Fruit fly (Drosophila melanogaster): ENCODE results near the gene GCC88.
A peak's percentile ranks its signal among the peaks of the same experiment; 100 is the strongest.

Gene GCC88

dm6 chr3R:11214449-11214950 is 15.9 kb downstream of the GCC88 start, which contains the start of gene ZnT86D:
ZnT86D (minus strand) TSS chr3R:11214539.
- TF ChIP-seq Mnt (GFP tag; optimal IDR thresholded peaks at IDR 0.05) = peak; percentile 83
- peak; percentile 75 for TF ChIP-seq bab1 (GFP tag; optimal IDR thresholded peaks at IDR 0.05)
- TF ChIP-seq CG1620 (GFP tag; optimal IDR thresholded peaks at IDR 0.05) = peak; percentile 68
- TF ChIP-seq ovo (GFP tag; optimal IDR thresholded peaks at IDR 0.05) = peak; percentile 27
- TF ChIP-seq CG7101 (tag; optimal IDR thresholded peaks at IDR 0.05) = peak; percentile 86
- no peak for TF ChIP-seq kay (GFP tag; ENCODE audit: borderline replicate concordance)
- TF ChIP-seq CG11617 (GFP tag; optimal IDR thresholded peaks at IDR 0.05) = peak; percentile 82
- TF ChIP-seq cic (GFP tag; optimal IDR thresholded peaks at IDR 0.05) = peak; percentile 68
- peak; percentile 70 for TF ChIP-seq pad (GFP tag; optimal IDR thresholded peaks at IDR 0.05)
- TF ChIP-seq Hr96 (GFP tag; optimal IDR thresholded peaks at IDR 0.05) = peak; percentile 74
- peak; percentile 86 for TF ChIP-seq CG33017 (tag; optimal IDR thresholded peaks at IDR 0.05)
- peak; percentile 54 for TF ChIP-seq tj (GFP tag; optimal IDR thresholded peaks at IDR 0.05)
- TF ChIP-seq cnc (optimal IDR thresholded peaks at IDR 0.05) = no peak
- peak; percentile 47 for TF ChIP-seq Clk (GFP tag; optimal IDR thresholded peaks at IDR 0.05)
- TF ChIP-seq Crg-1 (GFP tag; optimal IDR thresholded peaks at IDR 0.05) = peak; percentile 34
- peak; percentile 80 for TF ChIP-seq CG5204 (GFP tag; optimal IDR thresholded peaks at IDR 0.05)
- TF ChIP-seq CG14711 (tag; optimal IDR thresholded peaks at IDR 0.05) = peak; percentile 75
- peak; percentile 72 for TF ChIP-seq CG7045 (GFP tag; optimal IDR thresholded peaks at IDR 0.05)
- TF ChIP-seq CG12768 (GFP tag; optimal IDR thresholded peaks at IDR 0.05) = peak; percentile 78
- TF ChIP-seq toe (GFP tag; optimal IDR thresholded peaks at IDR 0.05) = peak; percentile 70

- TF ChIP-seq Crg-1 (GFP tag; optimal IDR thresholded peaks at IDR 0.05) = peak; percentile 40
- peak; percentile 62 for TF ChIP-seq CG14711 (tag; optimal IDR thresholded peaks at IDR 0.05)
- peak; percentile 68 for TF ChIP-seq CG7101 (tag; optimal IDR thresholded peaks at IDR 0.05)
- peak; percentile 69 for TF ChIP-seq CG11617 (GFP tag; optimal IDR thresholded peaks at IDR 0.05)
- TF ChIP-seq pad (GFP tag; optimal IDR thresholded peaks at IDR 0.05) = peak; percentile 58
- peak; percentile 95 for TF ChIP-seq Mnt (GFP tag; optimal IDR thresholded peaks at IDR 0.05)
- peak; percentile 75 for TF ChIP-seq tj (GFP tag; optimal IDR thresholded peaks at IDR 0.05)
- TF ChIP-seq CG7045 (GFP tag; optimal IDR thresholded peaks at IDR 0.05) = peak; percentile 44
- no peak for TF ChIP-seq cnc (optimal IDR thresholded peaks at IDR 0.05)
- TF ChIP-seq kay (GFP tag; ENCODE audit: borderline replicate concordance) = no peak
- peak; percentile 67 for TF ChIP-seq Hr96 (GFP tag; optimal IDR thresholded peaks at IDR 0.05)
- TF ChIP-seq bab1 (GFP tag; optimal IDR thresholded peaks at IDR 0.05) = peak; percentile 55
- TF ChIP-seq CG12768 (GFP tag; optimal IDR thresholded peaks at IDR 0.05) = peak; percentile 68
- peak; percentile 61 for TF ChIP-seq cic (GFP tag; optimal IDR thresholded peaks at IDR 0.05)
- peak; percentile 49 for TF ChIP-seq CG33017 (tag; optimal IDR thresholded peaks at IDR 0.05)
- no peak for TF ChIP-seq CG5204 (GFP tag; optimal IDR thresholded peaks at IDR 0.05)
- TF ChIP-seq ovo (GFP tag; optimal IDR thresholded peaks at IDR 0.05) = peak; percentile 87
- TF ChIP-seq CG1620 (GFP tag; optimal IDR thresholded peaks at IDR 0.05) = peak; percentile 61
- peak; percentile 72 for TF ChIP-seq toe (GFP tag; optimal IDR thresholded peaks at IDR 0.05)
- TF ChIP-seq Clk (GFP tag; optimal IDR thresholded peaks at IDR 0.05) = no peak
Measured at dm6 chr3R:11211291-11212061, 18.9 kb downstream of the GCC88 start.

DNA sequence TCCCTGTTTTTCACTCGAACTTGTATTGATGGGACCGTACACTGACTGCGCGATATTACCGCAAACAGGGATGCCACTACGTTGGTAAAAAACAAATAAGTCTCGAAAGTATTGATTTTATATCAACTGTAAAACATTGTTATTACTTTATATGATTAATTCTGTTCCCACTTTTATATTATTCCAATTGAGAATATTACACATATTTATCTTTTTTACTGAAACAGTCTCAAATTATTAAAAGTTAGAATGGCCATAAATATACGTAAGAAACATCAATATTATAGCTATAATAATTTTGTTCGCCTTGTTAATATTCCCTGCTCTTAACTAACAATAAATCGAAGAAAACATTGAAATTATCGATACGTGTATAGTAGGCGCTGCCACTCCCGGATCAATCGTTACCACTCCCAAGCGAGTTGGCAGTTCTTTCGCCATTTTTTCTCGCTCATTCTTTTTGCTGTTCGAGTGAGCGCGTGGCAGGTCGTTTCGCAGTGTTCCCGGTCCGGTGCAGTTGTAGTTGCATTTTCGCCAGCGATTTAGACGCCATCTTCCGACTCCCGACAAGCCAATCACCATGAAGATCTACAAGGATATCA is 20.5 kb downstream of the GCC88 start, which contains the start of the genes SdhC and Tctp:
Gene SdhC (minus strand): TSS at position 49 of the 602 bp plus-strand sequence.
Gene Tctp (plus strand): TSS at position 447 of the 602 bp plus-strand sequence.
- peak; percentile 32 for TF ChIP-seq tj (GFP tag; optimal IDR thresholded peaks at IDR 0.05)
- TF ChIP-seq bab1 (GFP tag; optimal IDR thresholded peaks at IDR 0.05) = peak; percentile 48
- no peak for TF ChIP-seq cnc (optimal IDR thresholded peaks at IDR 0.05)
- no peak for TF ChIP-seq Clk (GFP tag; optimal IDR thresholded peaks at IDR 0.05)
- no peak for TF ChIP-seq CG5204 (GFP tag; optimal IDR thresholded peaks at IDR 0.05)
- TF ChIP-seq kay (GFP tag; ENCODE audit: borderline replicate concordance) = no peak
- peak; percentile 92 for TF ChIP-seq Mnt (GFP tag; optimal IDR thresholded peaks at IDR 0.05)
- peak; percentile 42 for TF ChIP-seq pad (GFP tag; optimal IDR thresholded peaks at IDR 0.05)
- TF ChIP-seq toe (GFP tag; optimal IDR thresholded peaks at IDR 0.05) = peak; percentile 77
- peak; percentile 36 for TF ChIP-seq CG14711 (tag; optimal IDR thresholded peaks at IDR 0.05)
- TF ChIP-seq CG33017 (tag; optimal IDR thresholded peaks at IDR 0.05) = peak; percentile 37
- TF ChIP-seq CG7101 (tag; optimal IDR thresholded peaks at IDR 0.05) = peak; percentile 68
- peak; percentile 74 for TF ChIP-seq ovo (GFP tag; optimal IDR thresholded peaks at IDR 0.05)
- peak; percentile 90 for TF ChIP-seq CG11617 (GFP tag; optimal IDR thresholded peaks at IDR 0.05)
- peak; percentile 33 for TF ChIP-seq Crg-1 (GFP tag; optimal IDR thresholded peaks at IDR 0.05)
- TF ChIP-seq CG7045 (GFP tag; optimal IDR thresholded peaks at IDR 0.05) = peak; percentile 48
- peak; percentile 44 for TF ChIP-seq CG12768 (GFP tag; optimal IDR thresholded peaks at IDR 0.05)
- peak; percentile 69 for TF ChIP-seq cic (GFP tag; optimal IDR thresholded peaks at IDR 0.05)
- TF ChIP-seq CG1620 (GFP tag; optimal IDR thresholded peaks at IDR 0.05) = peak; percentile 51
- TF ChIP-seq Hr96 (GFP tag; optimal IDR thresholded peaks at IDR 0.05) = peak; percentile 77

DNA sequence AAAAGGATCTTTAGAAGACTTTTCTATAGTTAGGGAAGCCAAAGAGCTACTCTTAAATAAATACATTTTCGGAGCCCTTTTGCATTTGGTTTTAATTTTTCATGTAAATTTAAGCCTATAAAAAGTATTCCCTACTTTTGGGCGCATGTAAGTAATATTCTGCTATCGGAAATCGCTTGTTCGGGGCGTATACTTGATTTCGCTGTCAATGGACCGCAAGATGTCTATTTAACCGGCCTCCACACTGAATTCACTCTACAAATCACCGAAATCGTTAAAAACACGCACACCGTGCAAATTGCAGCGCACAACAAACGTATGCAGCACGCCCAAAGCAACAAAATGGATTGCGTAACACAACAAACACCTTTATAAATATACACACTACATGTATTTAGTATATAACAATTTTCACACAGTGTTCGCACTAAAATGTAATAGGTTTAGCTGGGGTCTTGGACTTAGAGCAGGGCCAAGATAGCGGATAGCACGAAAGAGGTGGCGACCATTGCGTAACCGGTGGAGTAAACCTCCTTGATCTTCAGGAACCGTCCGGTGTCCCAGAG is 21.6 kb downstream of the GCC88 start:
- TF ChIP-seq bab1 (GFP tag; optimal IDR thresholded peaks at IDR 0.05) = peak; percentile 48
- TF ChIP-seq pad (GFP tag; optimal IDR thresholded peaks at IDR 0.05) = no peak
- TF ChIP-seq cic (GFP tag; optimal IDR thresholded peaks at IDR 0.05) = peak; percentile 44
- peak; percentile 18 for TF ChIP-seq Mnt (GFP tag; optimal IDR thresholded peaks at IDR 0.05)

Data from whole organism, adult.